Worm (Caenorhabditis elegans) whole organism, mixed stage, embryonic: Measurements from ENCODE around the gene sir-2.3.

ENCODE experiments used
- M03D4.4 ChIP-seq: sonication (generic microtip); optimal IDR thresholded peaks from 2 replicates; lab custom pipeline; 2017; ENCODE audit warnings: mild to moderate bottlenecking, missing genetic modification characterization, missing compliant biosample characterization
- bed-3 ChIP-seq: fragments of 200-800 bp; sonication (Bioruptor generic); optimal IDR thresholded peaks from 3 replicates; lab custom pipeline; 2018; ENCODE audit warnings: mild to moderate bottlenecking, missing genetic modification characterization, moderate library complexity, missing compliant biosample characterization
- blmp-1 ChIP-seq: fragments of 150-350 bp; optimal IDR thresholded peaks from 2 replicates; lab custom pipeline; 2014; ENCODE audit warnings: missing biosample characterization, missing genetic modification characterization
- ceh-39 ChIP-seq: fragments of 150-350 bp; optimal IDR thresholded peaks from 2 replicates; lab custom pipeline; 2014; ENCODE audit warnings: missing biosample characterization, missing genetic modification characterization
- ceh-43 ChIP-seq: fragments of 200-800 bp; sonication (Bioruptor generic); optimal IDR thresholded peaks from 2 replicates; lab custom pipeline; 2018; ENCODE audit warnings: mild to moderate bottlenecking, missing genetic modification characterization, moderate library complexity, missing compliant biosample characterization
- ceh-83 ChIP-seq: fragments of 200-800 bp; sonication (Bioruptor generic); optimal IDR thresholded peaks from 2 replicates; lab custom pipeline; 2018; ENCODE audit warnings: mild to moderate bottlenecking, missing genetic modification characterization, missing compliant biosample characterization
- ces-1 ChIP-seq: fragments of 150-350 bp; optimal IDR thresholded peaks from 2 replicates; lab custom pipeline; 2014; ENCODE audit warnings: missing biosample characterization, missing genetic modification reagents, missing genetic modification characterization
- cnd-1 ChIP-seq: fragments of 200-800 bp; sonication (Bioruptor generic); optimal IDR thresholded peaks from 2 replicates; lab custom pipeline; 2018; ENCODE audit warnings: mild to moderate bottlenecking, missing genetic modification characterization, missing compliant biosample characterization
- drap-1 ChIP-seq: fragments of 200-800 bp; sonication (Bioruptor generic); optimal IDR thresholded peaks from 3 replicates; lab custom pipeline; 2018; ENCODE audit warnings: mild to moderate bottlenecking, missing genetic modification characterization, missing compliant biosample characterization
- elt-1 ChIP-seq: sonication (generic microtip); optimal IDR thresholded peaks from 2 replicates; lab custom pipeline; 2017; ENCODE audit warnings: missing genetic modification characterization, mild to moderate bottlenecking, missing compliant biosample characterization, antibody characterized with exemption, moderate library complexity, borderline replicate concordance; ENCODE audit not compliant: insufficient read depth
- elt-3 ChIP-seq: fragments of 150-350 bp; optimal IDR thresholded peaks from 2 replicates; lab custom pipeline; 2014; ENCODE audit warnings: missing biosample characterization, missing genetic modification characterization
- flh-1 ChIP-seq: fragments of 200-800 bp; sonication (Bioruptor generic); optimal IDR thresholded peaks from 2 replicates; lab custom pipeline; 2018; ENCODE audit warnings: mild to moderate bottlenecking, missing genetic modification characterization, moderate library complexity, missing compliant biosample characterization
- ham-2 ChIP-seq: fragments of 200-800 bp; sonication (Bioruptor generic); optimal IDR thresholded peaks from 2 replicates; lab custom pipeline; 2018; ENCODE audit warnings: mild to moderate bottlenecking, missing genetic modification characterization, missing compliant biosample characterization
- hlh-1 ChIP-seq: fragments of 150-350 bp; optimal IDR thresholded peaks from 2 replicates; lab custom pipeline; 2014; ENCODE audit warnings: missing biosample characterization, missing genetic modification reagents, missing genetic modification characterization
- lin-13 ChIP-seq: fragments of 150-350 bp; optimal IDR thresholded peaks from 2 replicates; lab custom pipeline; 2014; ENCODE audit warnings: missing biosample characterization, missing genetic modification characterization
- lin-32 ChIP-seq: fragments of 200-800 bp; sonication (Bioruptor generic); optimal IDR thresholded peaks from 2 replicates; lab custom pipeline; 2018; ENCODE audit warnings: mild to moderate bottlenecking, missing genetic modification characterization, missing compliant biosample characterization
- lsy-2 ChIP-seq: fragments of 150-350 bp; optimal IDR thresholded peaks from 2 replicates; lab custom pipeline; 2014; ENCODE audit warnings: missing biosample characterization, missing genetic modification characterization
- mab-5 ChIP-seq: fragments of 150-350 bp; optimal IDR thresholded peaks from 2 replicates; lab custom pipeline; 2014; ENCODE audit warnings: missing biosample characterization, missing genetic modification characterization
- mls-2 ChIP-seq: sonication (generic microtip); optimal IDR thresholded peaks from 2 replicates; lab custom pipeline; 2016; ENCODE audit warnings: mild to moderate bottlenecking, missing genetic modification characterization, moderate library complexity, missing compliant biosample characterization
- nhr-12 ChIP-seq: fragments of 150-350 bp; optimal IDR thresholded peaks from 2 replicates; lab custom pipeline; 2014; ENCODE audit warnings: missing biosample characterization, missing genetic modification characterization
- nhr-2 ChIP-seq: fragments of 150-350 bp; optimal IDR thresholded peaks from 2 replicates; lab custom pipeline; 2014; ENCODE audit warnings: missing biosample characterization, missing genetic modification characterization
- nhr-237 ChIP-seq: fragments of 150-350 bp; optimal IDR thresholded peaks from 2 replicates; lab custom pipeline; 2014; ENCODE audit warnings: missing biosample characterization, missing genetic modification characterization
- nhr-28 ChIP-seq: fragments of 150-350 bp; optimal IDR thresholded peaks from 2 replicates; lab custom pipeline; 2014; ENCODE audit warnings: missing biosample characterization, missing genetic modification characterization
- nhr-76 ChIP-seq: sonication (generic microtip); optimal IDR thresholded peaks from 2 replicates; lab custom pipeline; 2017; ENCODE audit warnings: missing biosample characterization, missing genetic modification characterization
- pha-4 ChIP-seq: fragments of 150-350 bp; optimal IDR thresholded peaks from 2 replicates; lab custom pipeline; 2018; ENCODE audit warnings: missing biosample characterization, missing genetic modification reagents, missing genetic modification characterization
- sem-2 ChIP-seq: fragments of 200-800 bp; sonication (Bioruptor generic); optimal IDR thresholded peaks from 2 replicates; lab custom pipeline; 2018; ENCODE audit warnings: mild to moderate bottlenecking, missing genetic modification characterization, missing compliant biosample characterization
- snpc-4 ChIP-seq: fragments of 150-350 bp; optimal IDR thresholded peaks from 2 replicates; lab custom pipeline; 2014; ENCODE audit warnings: missing biosample characterization, missing genetic modification characterization
- tbx-8 ChIP-seq: fragments of 200-800 bp; sonication (Bioruptor generic); optimal IDR thresholded peaks from 2 replicates; lab custom pipeline; 2018; ENCODE audit warnings: mild to moderate bottlenecking, missing genetic modification characterization, moderate library complexity, missing compliant biosample characterization
- unc-120 ChIP-seq: sonication (generic microtip); optimal IDR thresholded peaks from 2 replicates; lab custom pipeline; 2017; ENCODE audit warnings: missing genetic modification characterization, missing compliant biosample characterization; ENCODE audit not compliant: poor library complexity, severe bottlenecking
- unc-39 ChIP-seq: fragments of 150-350 bp; optimal IDR thresholded peaks from 2 replicates; lab custom pipeline; 2014; ENCODE audit warnings: missing biosample characterization, missing genetic modification characterization
- unc-62 ChIP-seq: fragments of 150-350 bp; optimal IDR thresholded peaks from 2 replicates; lab custom pipeline; 2014; ENCODE audit warnings: missing biosample characterization, missing genetic modification reagents, missing genetic modification characterization
- zip-8 ChIP-seq: fragments of 150-350 bp; optimal IDR thresholded peaks from 2 replicates; lab custom pipeline; 2014; ENCODE audit warnings: missing biosample characterization, missing genetic modification characterization
- ztf-11 ChIP-seq: fragments of 150-350 bp; optimal IDR thresholded peaks from 2 replicates; lab custom pipeline; 2014; ENCODE audit warnings: missing biosample characterization, missing genetic modification characterization

Gene sir-2.3

ce11 chrX:13291506-13291905, 40.0 kb upstream of the sir-2.3 start, which contains the start of gene srd-38:
Gene srd-38 (plus strand): TSS chrX:13291806.
- TF ChIP-seq ham-2 (no peak), unc-39 (no peak), mls-2 (tag; lab: Kevin White, UChicago) (no peak), elt-1 (tag; lab: Kevin White, UChicago) (no peak), unc-120 (tag; lab: Kevin White, UChicago) (no peak), ceh-83 (GFP tag; lab: Kevin White, UChicago) (no peak), unc-62 (GFP tag; lab: Kevin White, UChicago) (no peak), nhr-28 (tag; lab: Kevin White, UChicago) (no peak), drap-1 (GFP tag; lab: Kevin White, UChicago) (no peak), ces-1 (GFP tag; lab: Kevin White, UChicago) (no peak), elt-3 (tag; lab: Kevin White, UChicago) (no peak), pha-4 (tag; lab: Kevin White, UChicago) (no peak), nhr-76 (tag; lab: Kevin White, UChicago) (no peak), lin-32 (no peak), lsy-2 (tag; lab: Kevin White, UChicago) (no peak), M03D4.4 (tag; lab: Kevin White, UChicago) (no peak), nhr-2 (no peak), ceh-39 (tag; lab: Kevin White, UChicago) (no peak), zip-8 (tag; lab: Kevin White, UChicago) (no peak), blmp-1 (tag; lab: Kevin White, UChicago) (no peak)

- TF ChIP-seq blmp-1 (tag; lab: Kevin White, UChicago) (no peak), hlh-1 (tag; lab: Kevin White, UChicago) (no peak), zip-8 (tag; lab: Kevin White, UChicago) (no peak), unc-120 (tag; lab: Kevin White, UChicago) (no peak), unc-39 (no peak), ces-1 (GFP tag; lab: Kevin White, UChicago) (no peak), ham-2 (no peak), mab-5 (tag; lab: Kevin White, UChicago) (no peak)
These were observed 38.5 kb upstream of the sir-2.3 start for ce11 chrX:13293023-13293422.

ce11 chrX:13294669-13295068, 36.8 kb upstream of the sir-2.3 start, which contains the start of gene srd-36:
Gene srd-36 (minus strand): TSS chrX:13294769.
- TF ChIP-seq cnd-1 (no peak), M03D4.4 (tag; lab: Kevin White, UChicago) (no peak), lin-13 (tag; lab: Kevin White, UChicago) (no peak), sem-2 (no peak), nhr-12 (tag; lab: Kevin White, UChicago) (no peak), ham-2 (no peak), tbx-8 (GFP tag; lab: Kevin White, UChicago) (no peak)

- TF ChIP-seq ham-2 (no peak), bed-3 (GFP tag; lab: Kevin White, UChicago) (no peak)
These were observed 31.0 kb upstream of the sir-2.3 start, which contains the start of gene srd-39 for ce11 chrX:13300503-13300902. Gene srd-39 (minus strand): TSS chrX:13300603.

- no peak for TF ChIP-seq nhr-237 (tag; lab: Kevin White, UChicago)
- no peak for TF ChIP-seq tbx-8 (GFP tag; lab: Kevin White, UChicago)
- TF ChIP-seq flh-1 (GFP tag; lab: Kevin White, UChicago), result no peak
- no peak for TF ChIP-seq mab-5 (tag; lab: Kevin White, UChicago)
- TF ChIP-seq lin-32, result no peak
- TF ChIP-seq ceh-83 (GFP tag; lab: Kevin White, UChicago), result no peak
- no peak for TF ChIP-seq lin-13 (tag; lab: Kevin White, UChicago)
- TF ChIP-seq lsy-2 (tag; lab: Kevin White, UChicago), result no peak
- no peak for TF ChIP-seq snpc-4 (tag; lab: Kevin White, UChicago)
- no peak for TF ChIP-seq blmp-1 (tag; lab: Kevin White, UChicago)
- no peak for TF ChIP-seq ceh-43 (GFP tag; lab: Kevin White, UChicago)
- TF ChIP-seq elt-1 (tag; lab: Kevin White, UChicago), result no peak
- TF ChIP-seq unc-39, result no peak
- TF ChIP-seq nhr-12 (tag; lab: Kevin White, UChicago), result no peak
- no peak for TF ChIP-seq unc-120 (tag; lab: Kevin White, UChicago)
- TF ChIP-seq ztf-11, result no peak
- no peak for TF ChIP-seq cnd-1
- TF ChIP-seq nhr-76 (tag; lab: Kevin White, UChicago), result no peak
- no peak for TF ChIP-seq hlh-1 (tag; lab: Kevin White, UChicago)
These were observed 28.1 kb upstream of the sir-2.3 start, which contains the start of gene srd-42 for ce11 chrX:13303357-13303756. Gene srd-42 (minus strand): TSS chrX:13303457.
